Worm (Caenorhabditis elegans) whole organism, young adult: Measurements from ENCODE around the gene K01A6.4.

Source experiments
- B0035.1 ChIP-seq: sonication (generic microtip); optimal IDR thresholded peaks from 2 replicates; lab custom pipeline; 2016; ENCODE audit warnings: missing genetic modification characterization, mild to moderate bottlenecking, missing compliant biosample characterization, missing genotype, missing genetic modification reagents
- B0261.1 ChIP-seq: sonication (generic microtip); optimal IDR thresholded peaks from 2 replicates; lab custom pipeline; 2016; ENCODE audit warnings: mild to moderate bottlenecking, missing genetic modification characterization, moderate library complexity, missing compliant biosample characterization
- C17E4.6 ChIP-seq: fragments of 200-800 bp; sonication (Bioruptor generic); IDR thresholded peaks from 2 replicates; pipeline ENCODE4 v1.3.6; 2022; ENCODE audit warnings: missing genetic modification reagents, missing genetic modification characterization, missing compliant biosample characterization
- F23B12.7 ChIP-seq: sonication (generic microtip); optimal IDR thresholded peaks from 2 replicates; lab custom pipeline; 2017; ENCODE audit warnings: missing genetic modification characterization, mild to moderate bottlenecking, missing compliant biosample characterization, antibody characterized with exemption, moderate library complexity; ENCODE audit not compliant: insufficient read depth
- F37B4.10 ChIP-seq: fragments of 200-800 bp; sonication (Bioruptor generic); IDR thresholded peaks from 2 replicates; pipeline ENCODE4 v1.3.6; 2022; ENCODE audit warnings: missing genetic modification characterization, missing compliant biosample characterization
- F49E8.2 ChIP-seq: sonication (generic microtip); optimal IDR thresholded peaks from 3 replicates; lab custom pipeline; 2017; ENCODE audit warnings: missing genetic modification characterization, mild to moderate bottlenecking, missing compliant biosample characterization, antibody characterized with exemption, moderate library complexity; ENCODE audit not compliant: insufficient read depth
- T26A5.8 ChIP-seq: sonication (generic microtip); optimal IDR thresholded peaks from 2 replicates; lab custom pipeline; 2016; ENCODE audit warnings: missing genetic modification characterization, missing compliant biosample characterization
- Y56A3A.18 ChIP-seq: fragments of 200-800 bp; sonication (Bioruptor generic); IDR thresholded peaks from 2 replicates; pipeline ENCODE4 v1.3.6; 2022; ENCODE audit warnings: missing genetic modification reagents, missing genetic modification characterization, missing compliant biosample characterization
- Y67H2A.10 ChIP-seq: fragments of 200-800 bp; sonication (Bioruptor generic); conservative IDR thresholded peaks from 2 replicates; pipeline ENCODE4 v1.3.6; 2022; ENCODE audit warnings: missing genetic modification reagents, missing genetic modification characterization, missing compliant biosample characterization
- ZK185.1 ChIP-seq: sonication (generic microtip); optimal IDR thresholded peaks from 2 replicates; lab custom pipeline; 2016; ENCODE audit warnings: mild to moderate bottlenecking, missing genetic modification characterization, missing compliant biosample characterization; ENCODE audit not compliant: poor library complexity, severe bottlenecking
- aptf-3 ChIP-seq: fragments of 200-800 bp; sonication (Bioruptor generic); IDR thresholded peaks from 2 replicates; pipeline ENCODE4 v1.3.6; 2022; ENCODE audit warnings: missing genetic modification characterization, missing compliant biosample characterization
- athp-1 ChIP-seq: sonication (generic microtip); optimal IDR thresholded peaks from 2 replicates; lab custom pipeline; 2017; ENCODE audit warnings: mild to moderate bottlenecking, missing genetic modification characterization, missing compliant biosample characterization
- attf-6 ChIP-seq: fragments of 200-800 bp; sonication (Bioruptor generic); IDR thresholded peaks from 2 replicates; pipeline ENCODE4 v1.3.6; 2022; ENCODE audit warnings: missing genetic modification reagents, missing genetic modification characterization, missing compliant biosample characterization
- ceh-100 ChIP-seq: fragments of 200-800 bp; sonication (Bioruptor generic); IDR thresholded peaks from 2 replicates; pipeline ENCODE4 v1.3.6; 2022; ENCODE audit warnings: missing genetic modification reagents, missing genetic modification characterization, missing compliant biosample characterization
- ceh-40 ChIP-seq: fragments of 200-800 bp; sonication (Bioruptor generic); IDR thresholded peaks from 2 replicates; pipeline ENCODE4 v1.3.6; 2022; ENCODE audit warnings: missing genetic modification characterization, missing compliant biosample characterization
- chd-7 ChIP-seq: sonication (generic microtip); optimal IDR thresholded peaks from 2 replicates; lab custom pipeline; 2016; ENCODE audit warnings: mild to moderate bottlenecking, missing genetic modification characterization, moderate library complexity, missing compliant biosample characterization
- dox-1 ChIP-seq: fragments of 200-800 bp; sonication (Bioruptor generic); IDR thresholded peaks from 2 replicates; pipeline ENCODE4 v1.3.6; 2022; ENCODE audit warnings: missing genetic modification reagents, missing genetic modification characterization, missing compliant biosample characterization
- dpff-1 ChIP-seq: sonication (generic microtip); optimal IDR thresholded peaks from 2 replicates; lab custom pipeline; 2017; ENCODE audit warnings: mild to moderate bottlenecking, missing genetic modification characterization, missing compliant biosample characterization
- efl-1 ChIP-seq: fragments of 150-350 bp; optimal IDR thresholded peaks from 2 replicates; lab custom pipeline; 2014; ENCODE audit warnings: missing biosample characterization, missing genetic modification reagents, missing genetic modification characterization
- egl-18 ChIP-seq: fragments of 200-800 bp; sonication (Bioruptor generic); IDR thresholded peaks from 2 replicates; pipeline ENCODE4 v1.3.6; 2022; ENCODE audit warnings: missing genetic modification reagents, missing genetic modification characterization, missing compliant biosample characterization
- egl-44 ChIP-seq: fragments of 200-800 bp; sonication (Bioruptor generic); IDR thresholded peaks from 2 replicates; pipeline ENCODE4 v1.3.6; 2022; ENCODE audit warnings: missing genetic modification reagents, missing genetic modification characterization, missing compliant biosample characterization
- gei-17 ChIP-seq: fragments of 200-800 bp; sonication (Bioruptor generic); optimal IDR thresholded peaks from 2 replicates; lab custom pipeline; 2018; ENCODE audit warnings: mild to moderate bottlenecking, missing genetic modification characterization, missing compliant biosample characterization
- lin-26 ChIP-seq: fragments of 200-800 bp; sonication (Bioruptor generic); IDR thresholded peaks from 2 replicates; pipeline ENCODE4 v1.3.6; 2022; ENCODE audit warnings: missing genetic modification reagents, missing genetic modification characterization, missing compliant biosample characterization
- lin-40 ChIP-seq: sonication (generic microtip); optimal IDR thresholded peaks from 2 replicates; lab custom pipeline; 2016; ENCODE audit warnings: missing genetic modification characterization, mild to moderate bottlenecking, missing compliant biosample characterization, missing genotype, missing genetic modification reagents
- lin-54 ChIP-seq: fragments of 200-800 bp; sonication (Bioruptor generic); optimal IDR thresholded peaks from 2 replicates; lab custom pipeline; 2018; ENCODE audit warnings: mild to moderate bottlenecking, missing genetic modification characterization, missing compliant biosample characterization
- lsy-27 ChIP-seq: sonication (generic microtip); optimal IDR thresholded peaks from 2 replicates; lab custom pipeline; 2017; ENCODE audit warnings: missing genetic modification characterization, mild to moderate bottlenecking, missing compliant biosample characterization, antibody characterized with exemption, missing genotype, borderline replicate concordance; ENCODE audit not compliant: insufficient read depth
- mcd-1 ChIP-seq: fragments of 200-800 bp; sonication (Bioruptor generic); IDR thresholded peaks from 2 replicates; pipeline ENCODE4 v1.3.6; 2022; ENCODE audit warnings: missing genetic modification reagents, missing genetic modification characterization, missing compliant biosample characterization
- nhr-179 ChIP-seq: sonication (generic microtip); optimal IDR thresholded peaks from 2 replicates; lab custom pipeline; 2016; ENCODE audit warnings: mild to moderate bottlenecking, missing genetic modification characterization, missing compliant biosample characterization
- nhr-27 ChIP-seq: fragments of 200-800 bp; sonication (Bioruptor generic); optimal IDR thresholded peaks from 2 replicates; lab custom pipeline; 2018; ENCODE audit warnings: mild to moderate bottlenecking, missing genetic modification characterization, moderate library complexity, missing compliant biosample characterization
- nhr-90 ChIP-seq: sonication (generic microtip); optimal IDR thresholded peaks from 2 replicates; lab custom pipeline; 2016; ENCODE audit warnings: missing genotype, mild to moderate bottlenecking, missing genetic modification characterization, missing compliant biosample characterization
- rcor-1 ChIP-seq: fragments of 200-800 bp; sonication (Bioruptor generic); IDR thresholded peaks from 2 replicates; pipeline ENCODE4 v1.3.6; 2022; ENCODE audit warnings: missing genetic modification reagents, missing genetic modification characterization, missing compliant biosample characterization
- sdz-38 ChIP-seq: sonication (generic microtip); optimal IDR thresholded peaks from 2 replicates; lab custom pipeline; 2016; ENCODE audit warnings: missing genotype, missing genetic modification characterization, missing compliant biosample characterization
- sea-2 ChIP-seq: fragments of 200-800 bp; sonication (Bioruptor generic); IDR thresholded peaks from 2 replicates; pipeline ENCODE4 v1.3.6; 2022; ENCODE audit warnings: missing genetic modification characterization, missing compliant biosample characterization
- snpc-1.1 ChIP-seq: sonication (generic microtip); optimal IDR thresholded peaks from 2 replicates; lab custom pipeline; 2017; ENCODE audit warnings: missing genetic modification characterization, mild to moderate bottlenecking, missing compliant biosample characterization, antibody characterized with exemption, moderate library complexity, missing genotype, missing genetic modification reagents; ENCODE audit not compliant: insufficient read depth
- somi-1 ChIP-seq: fragments of 200-800 bp; sonication (Bioruptor generic); optimal IDR thresholded peaks from 2 replicates; lab custom pipeline; 2018; ENCODE audit warnings: mild to moderate bottlenecking, missing genetic modification characterization, missing compliant biosample characterization
- unc-130 ChIP-seq: sonication (generic microtip); optimal IDR thresholded peaks from 2 replicates; lab custom pipeline; 2016; ENCODE audit warnings: missing genetic modification reagents, missing genetic modification characterization, missing compliant biosample characterization
- ztf-25 ChIP-seq: fragments of 200-800 bp; sonication (Bioruptor generic); IDR thresholded peaks from 2 replicates; pipeline ENCODE4 v1.3.6; 2022; ENCODE audit warnings: missing genetic modification reagents, missing genetic modification characterization, missing compliant biosample characterization
- ztf-26 ChIP-seq: sonication (generic microtip); optimal IDR thresholded peaks from 2 replicates; lab custom pipeline; 2017; ENCODE audit warnings: missing genetic modification characterization, missing compliant biosample characterization

K01A6.4 gene

DNA sequence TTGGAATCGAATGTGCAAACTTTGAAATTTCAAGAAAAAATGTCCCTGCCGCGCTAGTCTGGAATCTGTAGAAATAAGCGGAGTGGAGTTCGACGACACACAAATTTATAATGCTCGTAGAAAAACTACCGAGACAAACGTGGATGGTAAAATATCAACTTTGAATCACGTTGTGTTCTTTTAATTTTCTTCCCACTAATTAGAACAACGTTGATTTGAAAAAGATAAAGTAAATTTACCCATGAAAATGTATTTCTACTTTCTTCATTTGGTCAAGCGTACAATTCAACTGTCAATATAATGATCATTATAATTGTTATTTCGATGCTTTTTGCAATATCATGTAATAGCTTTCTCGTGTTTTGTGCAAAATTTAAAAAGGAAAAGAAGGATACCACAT is 2.3 kb upstream of the K01A6.4 start, which contains the start of gene K01A6.5:
Gene K01A6.5, plus strand, starts transcription at position 301 of the 400 bp plus-strand sequence.
- TF ChIP-seq sdz-38 (tag; lab: Kevin White, UChicago): no peak
- no peak for TF ChIP-seq nhr-27 (tag; lab: Kevin White, UChicago)
- no peak for TF ChIP-seq ZK185.1 (tag; lab: Kevin White, UChicago)
- TF ChIP-seq chd-7 (tag; lab: Kevin White, UChicago): no peak
- TF ChIP-seq athp-1 (tag; lab: Kevin White, UChicago): no peak
- no peak for TF ChIP-seq rcor-1 (GFP tag; lab: Robert Waterston, UW)
- TF ChIP-seq dpff-1 (tag; lab: Kevin White, UChicago): no peak

DNA sequence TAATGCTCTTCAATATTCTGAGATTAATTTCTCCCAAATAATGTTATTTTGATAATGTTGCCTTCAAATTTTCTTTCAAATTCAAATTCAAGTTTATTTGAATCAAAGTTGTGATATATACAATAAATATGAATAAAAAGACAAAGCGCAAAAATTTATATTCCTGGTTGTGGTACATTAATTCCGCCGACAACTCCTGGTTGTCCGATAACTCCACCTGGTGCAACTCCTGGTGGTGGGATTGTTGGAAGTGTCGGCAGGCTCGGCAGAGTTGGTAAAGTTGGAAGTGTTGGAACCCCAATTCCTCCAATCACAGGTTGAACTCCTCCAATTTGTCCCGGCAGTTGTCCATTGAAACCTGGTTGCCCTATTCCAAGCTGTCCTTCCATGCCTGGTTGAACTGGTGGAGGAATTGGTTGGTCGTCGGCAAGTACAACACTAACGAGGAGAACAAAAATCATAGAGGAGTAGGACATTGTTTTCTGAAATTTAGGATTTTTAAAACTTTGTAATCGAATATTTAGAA is 1.9 kb downstream of the K01A6.4 start, which contains the start of gene K01A6.7:
Gene K01A6.7, minus strand, starts transcription at position 476 of the 526 bp plus-strand sequence.
- no peak for TF ChIP-seq B0261.1
- TF ChIP-seq Y56A3A.18 (GFP tag; lab: Robert Waterston, UW): no peak
- TF ChIP-seq unc-130: no peak
- no peak for TF ChIP-seq nhr-179
- no peak for TF ChIP-seq gei-17 (GFP tag; lab: Kevin White, UChicago)
- no peak for TF ChIP-seq dox-1
- no peak for TF ChIP-seq dpff-1 (tag; lab: Kevin White, UChicago)
- TF ChIP-seq ztf-26 (tag; lab: Kevin White, UChicago): no peak
- no peak for TF ChIP-seq mcd-1 (GFP tag; lab: Robert Waterston, UW)
- TF ChIP-seq ceh-40: no peak
- TF ChIP-seq attf-6 (GFP tag; lab: Robert Waterston, UW): no peak
- no peak for TF ChIP-seq somi-1 (GFP tag; lab: Kevin White, UChicago)
- no peak for TF ChIP-seq athp-1 (tag; lab: Kevin White, UChicago)
- no peak for TF ChIP-seq Y67H2A.10 (GFP tag; lab: Robert Waterston, UW)
- TF ChIP-seq sdz-38 (tag; lab: Kevin White, UChicago): no peak
- TF ChIP-seq sea-2 (GFP tag; lab: Robert Waterston, UW): no peak
- no peak for TF ChIP-seq snpc-1.1 (tag; lab: Kevin White, UChicago)
- no peak for TF ChIP-seq F23B12.7 (tag; lab: Kevin White, UChicago)
- TF ChIP-seq lin-26 (GFP tag; lab: Robert Waterston, UW): no peak
- TF ChIP-seq C17E4.6: no peak

DNA sequence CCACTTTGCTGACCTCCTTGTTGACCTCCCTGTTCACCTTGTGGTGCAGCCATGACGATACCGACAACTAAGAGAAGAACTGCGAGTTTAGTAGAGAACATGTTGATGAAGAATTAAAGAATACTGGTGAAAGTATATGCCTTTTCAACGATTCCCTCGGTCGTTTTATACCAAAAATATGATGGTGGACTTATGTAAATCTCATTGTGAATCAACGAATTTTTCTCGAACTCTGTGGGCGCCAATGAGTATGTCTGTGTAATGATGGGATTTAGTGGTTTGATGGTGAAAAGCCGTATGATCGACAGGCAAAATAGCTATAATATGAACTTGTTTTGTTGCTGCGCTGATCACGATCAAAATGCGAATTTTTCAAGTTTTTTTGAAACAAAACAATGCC is 2.8 kb downstream of the K01A6.4 start, which contains the start of gene K01A6.8:
Gene K01A6.8, minus strand, starts transcription at position 101 of the 400 bp plus-strand sequence.
- TF ChIP-seq egl-44 (GFP tag; lab: Robert Waterston, UW): no peak
- no peak for TF ChIP-seq lin-54 (GFP tag; lab: Kevin White, UChicago)
- TF ChIP-seq B0035.1: no peak
- TF ChIP-seq F37B4.10: no peak
- TF ChIP-seq ceh-100 (GFP tag; lab: Robert Waterston, UW): no peak
- no peak for TF ChIP-seq lsy-27 (tag; lab: Kevin White, UChicago)
- no peak for TF ChIP-seq egl-18 (GFP tag; lab: Robert Waterston, UW)
- TF ChIP-seq lin-40 (tag; lab: Kevin White, UChicago): no peak
- TF ChIP-seq F49E8.2 (tag; lab: Kevin White, UChicago): no peak
- no peak for TF ChIP-seq ztf-25 (GFP tag; lab: Robert Waterston, UW)
- TF ChIP-seq snpc-1.1 (tag; lab: Kevin White, UChicago): no peak
- TF ChIP-seq chd-7 (tag; lab: Kevin White, UChicago): no peak
- no peak for TF ChIP-seq rcor-1 (GFP tag; lab: Robert Waterston, UW)
- no peak for TF ChIP-seq T26A5.8 (tag; lab: Kevin White, UChicago)
- TF ChIP-seq nhr-90: no peak
- TF ChIP-seq aptf-3: no peak
- TF ChIP-seq efl-1 (GFP tag; lab: Kevin White, UChicago): no peak
